Worm (Caenorhabditis elegans): ENCODE results near the gene Y43E12A.2.
"Not testable (repeated sequence)": the region's sequence is repeated elsewhere in the genome, so short reads cannot be mapped to it uniquely, and the experiment has no call there.

Gene Y43E12A.2

ce11 chrIV:10971636-10972199, 10.1 kb upstream of the Y43E12A.2 start:
- no peak for TF ChIP-seq ztf-23 (GFP tag; IDR thresholded peaks at IDR 0.05)
- no peak for TF ChIP-seq flt-1 (GFP tag; IDR thresholded peaks at IDR 0.05)
- no peak for TF ChIP-seq klf-2 (GFP tag; conservative IDR thresholded peaks at IDR 0.05)
- TF ChIP-seq T22C8.4 (GFP tag; IDR thresholded peaks at IDR 0.05) = no peak
- no peak for TF ChIP-seq cog-1 (tag; optimal IDR thresholded peaks at IDR 0.05)
- TF ChIP-seq tab-1 (GFP tag; IDR thresholded peaks at IDR 0.05) = no peak
- TF ChIP-seq med-1 (GFP tag; optimal IDR thresholded peaks at IDR 0.05; ENCODE audit: insufficient read depth) = no peak
- TF ChIP-seq ztf-29 (GFP tag; IDR thresholded peaks at IDR 0.05) = no peak
- TF ChIP-seq ref-1 (GFP tag; conservative IDR thresholded peaks at IDR 0.05) = no peak

ce11 chrIV:10975968-10976367, 5.9 kb upstream of the Y43E12A.2 start:
- no peak for TF ChIP-seq flt-1 (GFP tag; IDR thresholded peaks at IDR 0.05)
- TF ChIP-seq med-1 (GFP tag; optimal IDR thresholded peaks at IDR 0.05; ENCODE audit: insufficient read depth) = no peak
- no peak for TF ChIP-seq cog-1 (tag; optimal IDR thresholded peaks at IDR 0.05)
- TF ChIP-seq ref-1 (GFP tag; conservative IDR thresholded peaks at IDR 0.05) = no peak
- no peak for TF ChIP-seq klf-2 (GFP tag; conservative IDR thresholded peaks at IDR 0.05)

ce11 chrIV:10978641-10979040, 3.2 kb upstream of the Y43E12A.2 start:
- TF ChIP-seq ztf-29 (GFP tag; IDR thresholded peaks at IDR 0.05) = no peak
- no peak for TF ChIP-seq cog-1 (tag; optimal IDR thresholded peaks at IDR 0.05)
- TF ChIP-seq T22C8.4 (GFP tag; IDR thresholded peaks at IDR 0.05) = no peak
- TF ChIP-seq ref-1 (GFP tag; conservative IDR thresholded peaks at IDR 0.05) = no peak
- no peak for TF ChIP-seq ztf-23 (GFP tag; IDR thresholded peaks at IDR 0.05)
- TF ChIP-seq med-1 (GFP tag; optimal IDR thresholded peaks at IDR 0.05; ENCODE audit: insufficient read depth) = no peak
- no peak for TF ChIP-seq klf-2 (GFP tag; conservative IDR thresholded peaks at IDR 0.05)
- TF ChIP-seq tab-1 (GFP tag; IDR thresholded peaks at IDR 0.05) = no peak
- no peak for TF ChIP-seq flt-1 (GFP tag; IDR thresholded peaks at IDR 0.05)

- TF ChIP-seq flt-1 (GFP tag; IDR thresholded peaks at IDR 0.05) = no peak
- TF ChIP-seq med-1 (GFP tag; optimal IDR thresholded peaks at IDR 0.05; ENCODE audit: insufficient read depth) = no peak
- no peak for TF ChIP-seq cog-1 (tag; optimal IDR thresholded peaks at IDR 0.05)
- no peak for TF ChIP-seq ref-1 (GFP tag; conservative IDR thresholded peaks at IDR 0.05)
- TF ChIP-seq tab-1 (GFP tag; IDR thresholded peaks at IDR 0.05) = no peak
- no peak for TF ChIP-seq ztf-23 (GFP tag; IDR thresholded peaks at IDR 0.05)
These were observed 2.2 kb upstream of the Y43E12A.2 start for ce11 chrIV:10979689-10980088.

- no peak for TF ChIP-seq T22C8.4 (GFP tag; IDR thresholded peaks at IDR 0.05)
- TF ChIP-seq tab-1 (GFP tag; IDR thresholded peaks at IDR 0.05) = no peak
- no peak for TF ChIP-seq klf-2 (GFP tag; conservative IDR thresholded peaks at IDR 0.05)
- TF ChIP-seq flt-1 (GFP tag; IDR thresholded peaks at IDR 0.05) = no peak
- no peak for TF ChIP-seq ref-1 (GFP tag; conservative IDR thresholded peaks at IDR 0.05)
- TF ChIP-seq ztf-23 (GFP tag; IDR thresholded peaks at IDR 0.05) = no peak
- no peak for TF ChIP-seq ztf-29 (GFP tag; IDR thresholded peaks at IDR 0.05)
- TF ChIP-seq cog-1 (tag; optimal IDR thresholded peaks at IDR 0.05) = no peak
- no peak for TF ChIP-seq med-1 (GFP tag; optimal IDR thresholded peaks at IDR 0.05; ENCODE audit: insufficient read depth)
These were observed 1.2 kb upstream of the Y43E12A.2 start for ce11 chrIV:10980628-10981027.

- TF ChIP-seq tab-1 (GFP tag; IDR thresholded peaks at IDR 0.05) = no peak
- TF ChIP-seq klf-2 (GFP tag; conservative IDR thresholded peaks at IDR 0.05) = no peak
- TF ChIP-seq ztf-23 (GFP tag; IDR thresholded peaks at IDR 0.05) = no peak
- TF ChIP-seq flt-1 (GFP tag; IDR thresholded peaks at IDR 0.05) = no peak
- TF ChIP-seq med-1 (GFP tag; optimal IDR thresholded peaks at IDR 0.05; ENCODE audit: insufficient read depth) = no peak
These were observed 3.7 kb downstream of the Y43E12A.2 start, which contains the start of gene cyb-2.1 for ce11 chrIV:10985568-10986035. cyb-2.1 (plus strand) TSS chrIV:10985985.

ce11 chrIV:10987342-10987945, 5.6 kb downstream of the Y43E12A.2 start, which contains the start of gene Y43E12A.3:
Y43E12A.3 (plus strand) TSS chrIV:10987895.
- TF ChIP-seq tab-1 (GFP tag; IDR thresholded peaks at IDR 0.05); klf-2 (GFP tag; conservative IDR thresholded peaks at IDR 0.05); med-1 (GFP tag; optimal IDR thresholded peaks at IDR 0.05; ENCODE audit: insufficient read depth): not testable (repeated sequence)

- TF ChIP-seq ztf-23 (GFP tag; IDR thresholded peaks at IDR 0.05) (no peak), klf-2 (GFP tag; conservative IDR thresholded peaks at IDR 0.05) (no peak), tab-1 (GFP tag; IDR thresholded peaks at IDR 0.05) (no peak), flt-1 (GFP tag; IDR thresholded peaks at IDR 0.05) (no peak), ztf-29 (GFP tag; IDR thresholded peaks at IDR 0.05) (no peak), cog-1 (tag; optimal IDR thresholded peaks at IDR 0.05) (no peak), ref-1 (GFP tag; conservative IDR thresholded peaks at IDR 0.05) (no peak), med-1 (GFP tag; optimal IDR thresholded peaks at IDR 0.05; ENCODE audit: insufficient read depth) (no peak), T22C8.4 (GFP tag; IDR thresholded peaks at IDR 0.05) (no peak)
These were observed 8.8 kb downstream of the Y43E12A.2 start, which contains the start of gene F13H10.5 for ce11 chrIV:10990699-10991098. F13H10.5 (plus strand) TSS chrIV:10990999.

ce11 chrIV:11001614-11002013, 19.8 kb downstream of the Y43E12A.2 start, which contains the start of gene F13H10.9:
F13H10.9 (plus strand) TSS chrIV:11001914.
- TF ChIP-seq med-1 (GFP tag; optimal IDR thresholded peaks at IDR 0.05; ENCODE audit: insufficient read depth) (no peak), cog-1 (tag; optimal IDR thresholded peaks at IDR 0.05) (no peak), klf-2 (GFP tag; conservative IDR thresholded peaks at IDR 0.05) (no peak), ztf-29 (GFP tag; IDR thresholded peaks at IDR 0.05) (no peak), tab-1 (GFP tag; IDR thresholded peaks at IDR 0.05) (no peak), flt-1 (GFP tag; IDR thresholded peaks at IDR 0.05) (no peak), ref-1 (GFP tag; conservative IDR thresholded peaks at IDR 0.05) (no peak), T22C8.4 (GFP tag; IDR thresholded peaks at IDR 0.05) (no peak)

ce11 chrIV:11004273-11004672, 22.4 kb downstream of the Y43E12A.2 start, which contains the start of gene F13H10.1:
F13H10.1 (plus strand) TSS chrIV:11004573.
- TF ChIP-seq flt-1 (GFP tag; IDR thresholded peaks at IDR 0.05) (no peak), ztf-23 (GFP tag; IDR thresholded peaks at IDR 0.05) (no peak), T22C8.4 (GFP tag; IDR thresholded peaks at IDR 0.05) (no peak), klf-2 (GFP tag; conservative IDR thresholded peaks at IDR 0.05) (no peak), ztf-29 (GFP tag; IDR thresholded peaks at IDR 0.05) (no peak), ref-1 (GFP tag; conservative IDR thresholded peaks at IDR 0.05) (no peak), cog-1 (tag; optimal IDR thresholded peaks at IDR 0.05) (no peak), tab-1 (GFP tag; IDR thresholded peaks at IDR 0.05) (no peak), med-1 (GFP tag; optimal IDR thresholded peaks at IDR 0.05; ENCODE audit: insufficient read depth) (no peak)

Measured in whole organism, midembryonic.